Fruit fly (Drosophila melanogaster) whole organism, prepupa: ENCODE measurements around the gene Myo61F.

ENCODE experiments used
- Blimp-1 ChIP-seq: fragments of 200-800 bp; sonication (Bioruptor generic); optimal IDR thresholded peaks from 3 replicates; lab custom pipeline; 2017; ENCODE audit warnings: missing biosample characterization, missing genetic modification characterization, mild to moderate bottlenecking, moderate library complexity, missing genetic modification reagents
- CG11294 ChIP-seq: fragments of 200-800 bp; sonication (Bioruptor generic); IDR thresholded peaks from 2 replicates; pipeline ENCODE4 v1.3.6; 2022; ENCODE audit warnings: missing biosample characterization, missing genetic modification characterization
- CG15336 ChIP-seq: fragments of 200-800 bp; sonication (Bioruptor generic); IDR thresholded peaks from 2 replicates; pipeline ENCODE4 v1.3.6; 2022; ENCODE audit warnings: missing biosample characterization, missing genetic modification characterization
- CG16779 ChIP-seq: fragments of 200-800 bp; sonication (Bioruptor generic); optimal IDR thresholded peaks from 3 replicates; lab custom pipeline; 2017; ENCODE audit warnings: missing biosample characterization, mild to moderate bottlenecking, missing genetic modification characterization
- CG8319 ChIP-seq: fragments of 200-800 bp; sonication (Bioruptor generic); optimal IDR thresholded peaks from 3 replicates; lab custom pipeline; 2016; ENCODE audit warnings: missing biosample characterization, missing genetic modification characterization
- Hr39 ChIP-seq: fragments of 200-800 bp; sonication (Bioruptor generic); optimal IDR thresholded peaks from 2 replicates; lab custom pipeline; 2016; ENCODE audit warnings: missing biosample characterization, missing genetic modification characterization
- Sox102F ChIP-seq: fragments of 200-800 bp; sonication (Bioruptor generic); optimal IDR thresholded peaks from 2 replicates; lab custom pipeline; 2016; ENCODE audit warnings: missing biosample characterization, mild to moderate bottlenecking, missing genetic modification characterization
- Sox15 ChIP-seq: fragments of 200-800 bp; sonication (Bioruptor generic); optimal IDR thresholded peaks from 3 replicates; lab custom pipeline; 2016; ENCODE audit warnings: missing biosample characterization, missing genetic modification characterization
- eg ChIP-seq: fragments of 200-800 bp; sonication (Bioruptor generic); IDR thresholded peaks from 3 replicates; pipeline ENCODE4 v1.3.6; 2022; ENCODE audit warnings: missing biosample characterization, missing genetic modification characterization
- pdm3 ChIP-seq: fragments of 200-800 bp; sonication (Bioruptor generic); optimal IDR thresholded peaks from 3 replicates; lab custom pipeline; 2016; ENCODE audit warnings: missing biosample characterization, missing genetic modification characterization
- salr ChIP-seq, 2 experiments: fragments of 200-800 bp; sonication (Bioruptor generic); optimal IDR thresholded peaks; 3 replicates each; lab custom pipeline; 2016 to 2018; ENCODE audit warnings: missing biosample characterization in 2 of 2, missing genetic modification characterization in 2 of 2, mild to moderate bottlenecking in 1 of 2
- vri ChIP-seq: fragments of 200-800 bp; sonication (Bioruptor generic); optimal IDR thresholded peaks from 3 replicates; lab custom pipeline; 2016; ENCODE audit warnings: missing biosample characterization, mild to moderate bottlenecking, missing genetic modification characterization

dm6 chr3L:1322159-1322558 lies 3.9 kb downstream of the Myo61F start:
- no peak for TF ChIP-seq Sox102F
- no peak for TF ChIP-seq Blimp-1 (GFP tag; lab: Kevin White, UChicago)
- no peak for TF ChIP-seq CG8319
- no peak for TF ChIP-seq Hr39 (GFP tag; lab: Kevin White, UChicago)
- no peak for TF ChIP-seq eg
- TF ChIP-seq CG16779 (tag; lab: Kevin White, UChicago) = no peak
- no peak for TF ChIP-seq CG11294
- TF ChIP-seq CG15336 = no peak
- TF ChIP-seq Sox15 = no peak
- TF ChIP-seq salr (GFP tag; optimal IDR thresholded peaks at IDR 0.05; lab: Kevin White, UChicago) = no peak
- no peak for TF ChIP-seq pdm3
- no peak for TF ChIP-seq vri (GFP tag; lab: Kevin White, UChicago)
